Worm (Caenorhabditis elegans) whole organism, L4 larva: ENCODE measurements around the gene inf-1.

Source experiments
- Y48G9A.11 ChIP-seq: fragments of 200-800 bp; sonication (Bioruptor generic); IDR thresholded peaks from 2 replicates; pipeline ENCODE4 v1.3.6; 2022; ENCODE audit warnings: missing genetic modification reagents, missing genetic modification characterization, missing compliant biosample characterization
- ceh-82 ChIP-seq: sonication (generic microtip); optimal IDR thresholded peaks from 2 replicates; lab custom pipeline; 2017; ENCODE audit warnings: missing biosample characterization, missing genetic modification characterization
- fkh-10 ChIP-seq: fragments of 150-350 bp; optimal IDR thresholded peaks from 2 replicates; lab custom pipeline; 2014; ENCODE audit warnings: missing biosample characterization, missing genetic modification reagents, missing genetic modification characterization
- lim-7 ChIP-seq: fragments of 200-800 bp; sonication (Bioruptor generic); IDR thresholded peaks from 2 replicates; pipeline ENCODE4 v1.3.6; 2022; ENCODE audit warnings: missing genetic modification characterization, missing compliant biosample characterization
- sdz-12 ChIP-seq: fragments of 200-800 bp; sonication (Bioruptor generic); optimal IDR thresholded peaks from 2 replicates; lab custom pipeline; 2018; ENCODE audit warnings: mild to moderate bottlenecking, missing genetic modification characterization, missing compliant biosample characterization

DNA sequence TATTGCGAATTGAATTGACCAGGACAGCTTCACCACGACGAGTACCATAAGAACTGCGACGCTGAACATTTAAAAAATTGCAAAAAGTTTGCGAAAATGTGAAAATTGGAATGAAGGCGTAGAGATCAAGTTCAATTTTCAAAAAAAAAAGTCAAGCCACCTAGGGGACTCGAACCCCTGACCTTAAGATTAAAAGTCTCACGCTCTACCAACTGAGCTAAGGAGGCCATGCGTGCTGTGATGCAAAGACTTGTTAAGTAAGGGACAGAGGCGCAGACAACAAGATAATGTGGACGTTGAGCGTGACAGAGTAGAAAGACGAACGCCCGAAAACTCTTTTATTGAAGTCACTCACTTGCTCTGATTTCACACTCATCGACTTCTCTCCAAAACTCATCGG, 42.4 kb upstream of the inf-1 start:
- TF ChIP-seq Y48G9A.11 (GFP tag; lab: Robert Waterston, UW): peak; percentile 80
- peak; percentile 96 for TF ChIP-seq lim-7 (GFP tag; lab: Robert Waterston, UW)
- TF ChIP-seq fkh-10 (GFP tag; lab: Kevin White, UChicago): no peak
- TF ChIP-seq ceh-82 (tag; lab: Kevin White, UChicago): no peak
- no peak for TF ChIP-seq sdz-12
